Worm (Caenorhabditis elegans) whole organism, young adult: ENCODE data around the gene Y51H7BR.8.
"Not testable (repeated sequence)": the region's sequence is repeated elsewhere in the genome, so short reads cannot be mapped to it uniquely, and the experiment has no call there.

Source experiments
- B0019.2 ChIP-seq: fragments of 200-800 bp; sonication (Bioruptor generic); conservative IDR thresholded peaks from 2 replicates; pipeline ENCODE4 v1.3.6; 2022; ENCODE audit warnings: missing genetic modification reagents, missing genetic modification characterization, missing compliant biosample characterization
- B0035.1 ChIP-seq: sonication (generic microtip); optimal IDR thresholded peaks from 2 replicates; lab custom pipeline; 2016; ENCODE audit warnings: missing genetic modification characterization, mild to moderate bottlenecking, missing compliant biosample characterization, missing genotype, missing genetic modification reagents
- C06A6.2 ChIP-seq: fragments of 200-800 bp; sonication (Bioruptor generic); conservative IDR thresholded peaks from 2 replicates; pipeline ENCODE4 v1.3.6; 2022; ENCODE audit warnings: missing genetic modification characterization, missing compliant biosample characterization
- C17E4.6 ChIP-seq: fragments of 200-800 bp; sonication (Bioruptor generic); IDR thresholded peaks from 2 replicates; pipeline ENCODE4 v1.3.6; 2022; ENCODE audit warnings: missing genetic modification reagents, missing genetic modification characterization, missing compliant biosample characterization
- D2030.7 ChIP-seq: fragments of 200-800 bp; sonication (Bioruptor generic); IDR thresholded peaks from 2 replicates; pipeline ENCODE4 v1.3.6; 2022; ENCODE audit warnings: missing genetic modification reagents, missing genetic modification characterization, missing compliant biosample characterization
- F23B12.7 ChIP-seq: sonication (generic microtip); optimal IDR thresholded peaks from 2 replicates; lab custom pipeline; 2017; ENCODE audit warnings: missing genetic modification characterization, mild to moderate bottlenecking, missing compliant biosample characterization, antibody characterized with exemption, moderate library complexity; ENCODE audit not compliant: insufficient read depth
- F33H1.4 ChIP-seq: fragments of 200-800 bp; sonication (Bioruptor generic); IDR thresholded peaks from 2 replicates; pipeline ENCODE4 v1.3.6; 2022; ENCODE audit warnings: missing genetic modification reagents, missing genetic modification characterization, missing compliant biosample characterization
- F39B2.1 ChIP-seq: fragments of 200-800 bp; sonication (Bioruptor generic); IDR thresholded peaks from 2 replicates; pipeline ENCODE4 v1.3.6; 2022; ENCODE audit warnings: missing genetic modification reagents, missing genetic modification characterization, missing compliant biosample characterization
- F57A8.1 ChIP-seq: fragments of 200-800 bp; sonication (Bioruptor generic); optimal IDR thresholded peaks from 2 replicates; lab custom pipeline; 2018; ENCODE audit warnings: mild to moderate bottlenecking, missing genetic modification characterization, moderate library complexity, missing compliant biosample characterization
- T07F8.4 ChIP-seq: sonication (generic microtip); optimal IDR thresholded peaks from 2 replicates; lab custom pipeline; 2016; ENCODE audit warnings: mild to moderate bottlenecking, missing genetic modification characterization, moderate library complexity, missing compliant biosample characterization
- Y95B8A.8 ChIP-seq: fragments of 200-800 bp; sonication (Bioruptor generic); IDR thresholded peaks from 2 replicates; pipeline ENCODE4 v1.3.6; 2022; ENCODE audit warnings: missing genetic modification reagents, missing genetic modification characterization, missing compliant biosample characterization
- ZK185.1 ChIP-seq: sonication (generic microtip); optimal IDR thresholded peaks from 2 replicates; lab custom pipeline; 2016; ENCODE audit warnings: mild to moderate bottlenecking, missing genetic modification characterization, missing compliant biosample characterization; ENCODE audit not compliant: poor library complexity, severe bottlenecking
- attf-3 ChIP-seq: fragments of 200-800 bp; sonication (Bioruptor generic); conservative IDR thresholded peaks from 2 replicates; pipeline ENCODE4 v1.3.6; 2022; ENCODE audit warnings: missing genetic modification reagents, missing genetic modification characterization, missing compliant biosample characterization
- cebp-2 ChIP-seq: fragments of 200-800 bp; sonication (Bioruptor generic); IDR thresholded peaks from 2 replicates; pipeline ENCODE4 v1.3.6; 2022; ENCODE audit warnings: missing genetic modification characterization, missing compliant biosample characterization
- ceh-27 ChIP-seq: fragments of 200-800 bp; sonication (Bioruptor generic); optimal IDR thresholded peaks from 2 replicates; lab custom pipeline; 2018; ENCODE audit warnings: mild to moderate bottlenecking, missing genetic modification characterization, moderate library complexity, missing compliant biosample characterization
- ceh-79 ChIP-seq: sonication (generic microtip); optimal IDR thresholded peaks from 2 replicates; lab custom pipeline; 2017; ENCODE audit warnings: mild to moderate bottlenecking, missing genetic modification characterization, missing compliant biosample characterization
- ceh-91 ChIP-seq: fragments of 200-800 bp; sonication (Bioruptor generic); IDR thresholded peaks from 2 replicates; pipeline ENCODE4 v1.3.6; 2022; ENCODE audit warnings: missing genetic modification reagents, missing genetic modification characterization, missing compliant biosample characterization
- efl-1 ChIP-seq: fragments of 150-350 bp; optimal IDR thresholded peaks from 2 replicates; lab custom pipeline; 2014; ENCODE audit warnings: missing biosample characterization, missing genetic modification reagents, missing genetic modification characterization
- ekl-4 ChIP-seq: fragments of 200-800 bp; sonication (Bioruptor generic); IDR thresholded peaks from 2 replicates; pipeline ENCODE4 v1.3.6; 2022; ENCODE audit warnings: missing genetic modification reagents, missing genetic modification characterization, missing compliant biosample characterization
- fkh-3 ChIP-seq: sonication (generic microtip); optimal IDR thresholded peaks from 2 replicates; lab custom pipeline; 2016; ENCODE audit warnings: mild to moderate bottlenecking, missing genetic modification characterization, missing compliant biosample characterization
- hlh-12 ChIP-seq: sonication (generic microtip); optimal IDR thresholded peaks from 2 replicates; lab custom pipeline; 2016; ENCODE audit warnings: missing genetic modification characterization, missing compliant biosample characterization
- hrde-1 ChIP-seq: sonication (generic microtip); optimal IDR thresholded peaks from 2 replicates; lab custom pipeline; 2016; ENCODE audit warnings: missing genetic modification characterization, mild to moderate bottlenecking, missing compliant biosample characterization, moderate library complexity, missing genotype, missing genetic modification reagents, borderline replicate concordance
- lsl-1 ChIP-seq: fragments of 200-800 bp; sonication (Bioruptor generic); optimal IDR thresholded peaks from 2 replicates; lab custom pipeline; 2018; ENCODE audit warnings: mild to moderate bottlenecking, missing genetic modification characterization, moderate library complexity, missing compliant biosample characterization
- lsy-27 ChIP-seq: sonication (generic microtip); optimal IDR thresholded peaks from 2 replicates; lab custom pipeline; 2017; ENCODE audit warnings: missing genetic modification characterization, mild to moderate bottlenecking, missing compliant biosample characterization, antibody characterized with exemption, missing genotype, borderline replicate concordance; ENCODE audit not compliant: insufficient read depth
- madf-10 ChIP-seq: sonication (generic microtip); optimal IDR thresholded peaks from 2 replicates; lab custom pipeline; 2016; ENCODE audit warnings: mild to moderate bottlenecking, missing genetic modification characterization, missing compliant biosample characterization
- madf-6 ChIP-seq: fragments of 200-800 bp; sonication (Bioruptor generic); IDR thresholded peaks from 2 replicates; pipeline ENCODE4 v1.3.6; 2022; ENCODE audit warnings: missing genetic modification reagents, missing genetic modification characterization, missing compliant biosample characterization
- nhr-120 ChIP-seq: fragments of 200-800 bp; sonication (Bioruptor generic); IDR thresholded peaks from 2 replicates; pipeline ENCODE4 v1.3.6; 2022; ENCODE audit warnings: missing genetic modification characterization, missing compliant biosample characterization
- repo-1 ChIP-seq: sonication (generic microtip); optimal IDR thresholded peaks from 2 replicates; lab custom pipeline; 2017; ENCODE audit warnings: mild to moderate bottlenecking, missing genetic modification characterization, missing compliant biosample characterization
- snpc-3.4 ChIP-seq: sonication (generic microtip); optimal IDR thresholded peaks from 2 replicates; lab custom pipeline; 2017; ENCODE audit warnings: missing genetic modification characterization, mild to moderate bottlenecking, missing compliant biosample characterization, antibody characterized with exemption, moderate library complexity, missing genotype, missing genetic modification reagents
- snpc-4 ChIP-seq, 5 experiments: fragments of 150-350 bp in 1 of 5; sonication (generic microtip) in 4 of 5; optimal IDR thresholded peaks; 2 replicates each; lab custom pipeline; 2014 to 2018; ENCODE audit warnings: missing genetic modification characterization in 5 of 5, missing biosample characterization in 3 of 5, antibody characterized with exemption in 2 of 5, mild to moderate bottlenecking in 2 of 5, missing compliant biosample characterization in 2 of 5, missing genotype in 2 of 5, moderate library complexity in 2 of 5, missing genetic modification reagents in 1 of 5
- somi-1 ChIP-seq: fragments of 200-800 bp; sonication (Bioruptor generic); optimal IDR thresholded peaks from 2 replicates; lab custom pipeline; 2018; ENCODE audit warnings: mild to moderate bottlenecking, missing genetic modification characterization, missing compliant biosample characterization
- tbp1 ChIP-seq: fragments of 200-800 bp; sonication (Bioruptor generic); optimal IDR thresholded peaks from 2 replicates; lab custom pipeline; 2018; ENCODE audit warnings: mild to moderate bottlenecking, missing genetic modification characterization, missing compliant biosample characterization
- zim-3 ChIP-seq: sonication (generic microtip); optimal IDR thresholded peaks from 2 replicates; lab custom pipeline; 2017; ENCODE audit warnings: mild to moderate bottlenecking, missing genetic modification characterization, moderate library complexity, missing compliant biosample characterization
- ztf-22 ChIP-seq: fragments of 200-800 bp; sonication (Bioruptor generic); optimal IDR thresholded peaks from 2 replicates; lab custom pipeline; 2018; ENCODE audit warnings: mild to moderate bottlenecking, missing genetic modification characterization, moderate library complexity, missing compliant biosample characterization
- ztf-25 ChIP-seq: fragments of 200-800 bp; sonication (Bioruptor generic); IDR thresholded peaks from 2 replicates; pipeline ENCODE4 v1.3.6; 2022; ENCODE audit warnings: missing genetic modification reagents, missing genetic modification characterization, missing compliant biosample characterization

Y51H7BR.8 gene

DNA sequence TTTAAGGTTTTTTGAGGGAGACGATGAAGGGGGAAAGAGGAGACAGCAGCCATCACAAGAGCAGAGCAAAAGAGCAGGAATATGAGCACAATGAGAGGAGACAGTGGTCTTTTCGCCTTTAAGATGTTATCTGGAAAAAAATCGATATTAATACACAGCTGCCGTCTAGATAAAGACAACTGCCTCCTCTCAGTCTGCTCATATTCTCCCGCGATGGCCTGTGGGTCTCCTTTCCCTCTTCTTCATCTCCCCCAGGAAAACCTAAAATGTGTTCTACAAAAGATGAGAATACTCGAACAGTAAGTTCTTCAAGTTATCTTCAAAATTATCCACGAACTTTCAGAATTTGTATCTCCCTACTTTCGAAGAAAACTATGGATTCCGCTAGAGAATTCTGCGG lies 31.5 kb downstream of the Y51H7BR.8 start, which contains the start of the genes fbxb-52 and fbxb-51:
Gene fbxb-52 (minus strand): TSS at position 101 of the 400 bp plus-strand sequence.
Gene fbxb-51 (plus strand): TSS at position 212 of the 400 bp plus-strand sequence.
- no peak for TF ChIP-seq ceh-79 (tag; lab: Kevin White, UChicago)
- TF ChIP-seq F57A8.1 (GFP tag; lab: Kevin White, UChicago) = no peak
- TF ChIP-seq lsl-1 (GFP tag; lab: Kevin White, UChicago) = no peak
- TF ChIP-seq fkh-3 = no peak
- TF ChIP-seq Y95B8A.8 (GFP tag; lab: Robert Waterston, UW) = no peak
- TF ChIP-seq snpc-4 (GFP tag; optimal IDR thresholded peaks at IDR 0.05; lab: Kevin White, UChicago) = no peak
- no peak for TF ChIP-seq snpc-4 (tag; optimal IDR thresholded peaks at IDR 0.05; lab: Kevin White, UChicago)
- TF ChIP-seq hlh-12 (tag; lab: Kevin White, UChicago) = no peak
- no peak for TF ChIP-seq ztf-22 (GFP tag; lab: Kevin White, UChicago)
- no peak for TF ChIP-seq repo-1
- TF ChIP-seq snpc-3.4 (tag; lab: Kevin White, UChicago) = no peak
- no peak for TF ChIP-seq ceh-91
- no peak for TF ChIP-seq attf-3 (GFP tag; lab: Robert Waterston, UW)
- TF ChIP-seq B0035.1 = no peak
- no peak for TF ChIP-seq somi-1 (GFP tag; lab: Kevin White, UChicago)
- no peak for TF ChIP-seq madf-10
- no peak for TF ChIP-seq F33H1.4
- TF ChIP-seq zim-3 (tag; lab: Kevin White, UChicago) = no peak
- no peak for TF ChIP-seq tbp1 (GFP tag; lab: Kevin White, UChicago)

DNA sequence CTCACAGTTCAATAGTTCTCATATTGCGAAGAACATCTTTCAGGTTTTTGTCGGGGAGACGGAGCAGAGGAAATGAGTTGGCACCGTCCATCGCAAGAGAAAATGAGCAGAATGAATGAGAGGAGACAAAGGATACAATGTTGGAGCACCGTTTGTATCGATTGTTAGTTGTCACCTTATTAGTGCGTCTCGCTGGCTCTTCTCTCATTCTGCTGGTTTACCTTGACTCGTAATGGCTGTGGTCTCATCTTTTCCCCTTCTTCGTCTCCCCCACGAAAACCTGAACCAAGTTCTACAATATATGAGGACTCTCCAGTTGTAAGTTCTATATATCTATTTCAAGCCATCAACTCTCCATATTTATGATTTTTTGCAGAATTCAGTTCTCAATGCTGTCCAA lies 37.2 kb downstream of the Y51H7BR.8 start, which contains the start of the genes fbxb-54 and fbxb-50:
Gene fbxb-54 (minus strand): TSS at position 101 of the 400 bp plus-strand sequence.
Gene fbxb-50 (plus strand): TSS at position 227 of the 400 bp plus-strand sequence.
- not testable (repeated sequence) for TF ChIP-seq ceh-27 (GFP tag; lab: Kevin White, UChicago); ceh-91; ZK185.1 (tag; lab: Kevin White, UChicago)

DNA sequence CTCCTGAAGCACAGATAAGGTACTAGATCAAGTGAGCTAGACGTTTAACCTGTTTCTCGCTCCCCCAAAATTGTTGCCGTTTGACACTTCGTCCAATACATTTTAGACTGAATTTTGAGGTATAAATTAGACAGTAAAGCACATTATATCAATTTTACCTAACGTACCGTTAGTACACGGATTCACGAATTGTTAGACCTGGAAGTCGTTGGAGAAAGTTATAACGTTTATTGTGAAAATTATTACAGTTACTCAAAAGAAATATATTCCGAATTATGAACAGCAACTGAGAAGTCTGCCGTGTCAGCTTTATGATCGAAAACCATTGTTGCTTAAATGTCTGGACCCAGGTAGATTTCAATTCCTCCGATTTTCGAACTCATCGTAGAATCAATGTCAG lies 41.8 kb downstream of the Y51H7BR.8 start:
- TF ChIP-seq T07F8.4 (tag; lab: Kevin White, UChicago) = no peak
- TF ChIP-seq lsy-27 (tag; lab: Kevin White, UChicago) = no peak
- TF ChIP-seq B0019.2 (GFP tag; lab: Robert Waterston, UW) = no peak
- no peak for TF ChIP-seq ztf-25
- no peak for TF ChIP-seq somi-1 (GFP tag; lab: Kevin White, UChicago)
- TF ChIP-seq madf-6 (GFP tag; lab: Robert Waterston, UW) = no peak
- no peak for TF ChIP-seq hrde-1 (tag; lab: Kevin White, UChicago)
- TF ChIP-seq ekl-4 (GFP tag; lab: Robert Waterston, UW) = no peak
- TF ChIP-seq C06A6.2 (GFP tag; lab: Robert Waterston, UW) = no peak

DNA sequence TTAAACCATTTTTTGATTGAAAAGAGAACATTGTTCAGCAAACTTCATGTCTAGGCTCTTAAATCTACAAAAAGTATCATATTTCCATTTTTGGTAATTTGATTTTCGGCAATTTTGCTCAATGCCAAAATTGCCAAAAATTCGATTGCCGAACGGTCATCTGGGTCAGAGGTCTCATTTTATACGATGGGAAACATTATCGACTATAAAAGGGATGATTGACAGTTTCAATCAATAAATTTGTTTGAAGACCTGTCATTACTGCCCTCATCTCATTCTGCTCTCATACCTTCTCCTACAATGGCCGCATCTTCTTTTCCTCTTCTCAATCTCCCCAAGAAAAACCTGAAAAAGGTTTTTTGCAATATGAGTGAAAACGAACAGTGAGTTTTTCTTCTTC lies 42.8 kb downstream of the Y51H7BR.8 start, which contains the start of gene K05F6.14:
Gene K05F6.14 (plus strand): TSS at position 301 of the 400 bp plus-strand sequence.
- TF ChIP-seq F23B12.7 (tag; lab: Kevin White, UChicago) = no peak

DNA sequence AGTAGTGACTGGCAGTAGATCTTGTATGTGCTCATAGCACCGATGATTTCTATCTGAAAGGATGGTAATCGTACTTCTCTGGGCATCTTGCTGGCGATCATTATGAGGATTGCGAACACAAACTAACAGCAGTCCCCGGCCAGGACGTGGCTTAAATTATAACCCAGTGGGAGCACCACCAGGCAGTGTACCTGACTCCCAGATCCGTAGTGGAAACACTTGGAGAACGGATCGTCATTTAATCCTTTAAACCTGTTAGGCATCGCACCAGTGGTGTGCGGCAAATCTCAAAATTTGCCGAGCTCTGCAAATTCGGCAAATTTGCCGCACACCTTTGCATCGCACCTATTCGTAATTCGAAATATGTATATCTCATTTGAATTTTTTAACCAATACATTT lies 48.6 kb downstream of the Y51H7BR.8 start, which contains the start of gene K05F6.8:
Gene K05F6.8 (minus strand): TSS at position 101 of the 400 bp plus-strand sequence.
- TF ChIP-seq hrde-1 (tag; lab: Kevin White, UChicago) (no peak), nhr-120 (GFP tag; lab: Robert Waterston, UW) (no peak), C17E4.6 (GFP tag; lab: Robert Waterston, UW) (no peak), F23B12.7 (tag; lab: Kevin White, UChicago) (no peak), efl-1 (GFP tag; lab: Kevin White, UChicago) (no peak), cebp-2 (GFP tag; lab: Robert Waterston, UW) (no peak), D2030.7 (no peak), F39B2.1 (GFP tag; lab: Robert Waterston, UW) (no peak), hlh-12 (tag; lab: Kevin White, UChicago) (no peak)
- TF ChIP-seq, all 124 proteins: peak for 0
